Worm (Caenorhabditis elegans): ENCODE measurements around the gene syg-1.

The syg-1 gene

DNA sequence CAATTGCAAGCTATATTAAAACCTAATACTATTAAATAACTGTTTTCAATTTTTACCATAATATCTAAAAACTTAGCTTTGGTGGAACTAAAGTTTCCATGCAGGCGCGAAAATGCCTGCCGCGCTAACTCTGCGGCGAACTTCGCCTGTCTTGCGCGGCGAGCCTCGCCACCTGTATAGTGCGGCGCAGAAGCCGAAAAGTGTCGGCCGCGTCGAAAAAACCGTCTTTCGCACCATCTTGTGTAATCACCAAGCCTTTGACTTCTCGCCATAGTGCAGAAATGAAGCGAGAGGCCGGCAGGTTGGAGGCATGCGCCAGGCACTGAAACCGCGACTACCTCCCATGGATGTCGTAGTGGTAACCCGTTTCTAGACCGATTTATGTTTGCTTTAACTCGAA, 36.3 kb upstream of the syg-1 start:
- no peak for TF ChIP-seq fos-1 (tag; optimal IDR thresholded peaks at IDR 0.05)
- TF ChIP-seq rnt-1 (tag; optimal IDR thresholded peaks at IDR 0.05): peak; percentile 24
- peak; percentile 75 for TF ChIP-seq snpc-4 (tag; optimal IDR thresholded peaks at IDR 0.05)
- no peak for TF ChIP-seq nhr-84 (tag; optimal IDR thresholded peaks at IDR 0.05)
- TF ChIP-seq pqm-1 (tag; optimal IDR thresholded peaks at IDR 0.05): no peak
- TF ChIP-seq nhr-85 (tag): peak; percentile 58
- no peak for TF ChIP-seq hlh-17 (GFP tag; optimal IDR thresholded peaks at IDR 0.05; ENCODE audit: borderline replicate concordance)

ce11 chrX:2550665-2551064, 35.5 kb upstream of the syg-1 start:
- TF ChIP-seq lin-15B (tag; optimal IDR thresholded peaks at IDR 0.05) (no peak), skn-1 (tag; optimal IDR thresholded peaks at IDR 0.05) (peak; percentile 12), swsn-7 (tag; optimal IDR thresholded peaks at IDR 0.05) (no peak), dsc-1 (tag; optimal IDR thresholded peaks at IDR 0.05) (peak; percentile 17), mep-1 (tag; optimal IDR thresholded peaks at IDR 0.05) (peak; percentile 2), C34B4.2 (tag; optimal IDR thresholded peaks at IDR 0.05) (no peak), lin-14 (GFP tag; optimal IDR thresholded peaks at IDR 0.05) (peak; percentile 66), mef-2 (tag; optimal IDR thresholded peaks at IDR 0.05) (no peak), pax-3 (tag; optimal IDR thresholded peaks at IDR 0.05) (no peak)

DNA sequence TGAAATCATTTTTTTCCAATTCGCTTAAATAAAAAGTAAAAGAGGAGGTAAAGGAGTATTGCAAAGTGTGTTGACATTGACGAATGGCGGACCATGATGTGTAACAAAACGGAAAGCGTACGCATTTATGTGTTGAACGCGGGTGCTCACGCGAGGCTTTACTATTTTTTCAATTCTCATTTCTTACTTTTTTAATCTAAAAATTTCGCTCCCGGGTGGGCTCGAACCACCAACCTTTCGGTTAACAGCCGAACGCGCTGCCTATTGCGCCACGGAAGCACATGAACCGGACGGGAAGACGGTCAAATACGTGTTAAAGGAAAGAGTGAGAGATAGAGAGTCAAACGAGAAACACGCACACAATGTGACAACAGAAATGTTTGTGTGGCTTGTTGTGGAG, 34.2 kb upstream of the syg-1 start:
- TF ChIP-seq nhr-19 (GFP tag; conservative IDR thresholded peaks at IDR 0.05) (peak; percentile 76), skn-1 (tag; optimal IDR thresholded peaks at IDR 0.05) (peak; percentile 94), lin-35 (GFP tag; optimal IDR thresholded peaks at IDR 0.05) (peak; percentile 39 to 67), hlh-4 (tag; optimal IDR thresholded peaks at IDR 0.05) (no peak), unc-86 (tag; optimal IDR thresholded peaks at IDR 0.05) (peak; percentile 38), dpl-1 (GFP tag; optimal IDR thresholded peaks at IDR 0.05) (peak in 1 of 3 experiments; percentile 30), ztf-11 (tag; optimal IDR thresholded peaks at IDR 0.05) (peak in 1 of 2 experiments; percentile 50), irx-1 (tag; optimal IDR thresholded peaks at IDR 0.05) (peak; percentile 65), fos-1 (tag; optimal IDR thresholded peaks at IDR 0.05) (peak; percentile 43), sup-37 (GFP tag; optimal IDR thresholded peaks at IDR 0.05) (peak; percentile 32), nhr-20 (tag; optimal IDR thresholded peaks at IDR 0.05) (peak; percentile 75), ceh-88 (GFP tag; IDR thresholded peaks at IDR 0.05) (peak; percentile 27; the same call in 1 of the 2 replicates), elt-3 (tag; optimal IDR thresholded peaks at IDR 0.05) (peak in 1 of 6 experiments; percentile 49), tlp-1 (tag; optimal IDR thresholded peaks at IDR 0.05) (no peak), pqm-1 (tag; optimal IDR thresholded peaks at IDR 0.05) (no peak), C34B4.2 (tag; optimal IDR thresholded peaks at IDR 0.05) (no peak), Y116A8C.19 (tag; optimal IDR thresholded peaks at IDR 0.05; ENCODE audit: borderline replicate concordance) (no peak), mab-9 (GFP tag; IDR thresholded peaks at IDR 0.05) (no peak), zag-1 (tag; optimal IDR thresholded peaks at IDR 0.05) (no peak), nhr-76 (tag; optimal IDR thresholded peaks at IDR 0.05) (no peak), lin-14 (GFP tag; optimal IDR thresholded peaks at IDR 0.05) (peak; percentile 79), nhr-84 (tag; optimal IDR thresholded peaks at IDR 0.05) (no peak), nhr-11 (tag; optimal IDR thresholded peaks at IDR 0.05) (no peak), isw-1 (GFP tag; IDR thresholded peaks at IDR 0.05) (no peak), tbx-2 (tag; optimal IDR thresholded peaks at IDR 0.05) (peak; percentile 57), ama-1 (optimal IDR thresholded peaks at IDR 0.05) (no peak), blmp-1 (tag; optimal IDR thresholded peaks at IDR 0.05) (no peak), nhr-47 (tag; optimal IDR thresholded peaks at IDR 0.05) (peak; percentile 80), unc-62 (GFP tag; optimal IDR thresholded peaks at IDR 0.05) (no peak), ceh-63 (GFP tag; optimal IDR thresholded peaks at IDR 0.05) (no peak), nhr-77 (tag; optimal IDR thresholded peaks at IDR 0.05) (peak; percentile 82), vab-15 (tag; optimal IDR thresholded peaks at IDR 0.05) (no peak), alr-1 (tag; optimal IDR thresholded peaks at IDR 0.05; ENCODE audit: borderline replicate concordance) (no peak), nhr-90 (tag; optimal IDR thresholded peaks at IDR 0.05; ENCODE audit: poor library complexity) (peak; percentile 74), ceh-82 (tag; optimal IDR thresholded peaks at IDR 0.05) (peak; percentile 30 to 65 (median 36)), hlh-17 (GFP tag; optimal IDR thresholded peaks at IDR 0.05; ENCODE audit: borderline replicate concordance) (no peak), xbp-1 (tag; optimal IDR thresholded peaks at IDR 0.05) (peak; percentile 29), sptf-1 (tag; optimal IDR thresholded peaks at IDR 0.05) (no peak), C04F5.9 (tag; optimal IDR thresholded peaks at IDR 0.05) (no peak), lsy-2 (tag; optimal IDR thresholded peaks at IDR 0.05) (peak; percentile 45 to 70)
